Worm (Caenorhabditis elegans) whole organism, young adult: ENCODE measurements around the gene C02E7.8.

Source experiments
- B0336.3 ChIP-seq: fragments of 200-800 bp; sonication (Bioruptor generic); IDR thresholded peaks from 2 replicates; pipeline ENCODE4 v1.3.6; 2022; ENCODE audit warnings: missing genetic modification characterization, missing compliant biosample characterization
- D2030.7 ChIP-seq: fragments of 200-800 bp; sonication (Bioruptor generic); IDR thresholded peaks from 2 replicates; pipeline ENCODE4 v1.3.6; 2022; ENCODE audit warnings: missing genetic modification reagents, missing genetic modification characterization, missing compliant biosample characterization
- F23B12.7 ChIP-seq: sonication (generic microtip); optimal IDR thresholded peaks from 2 replicates; lab custom pipeline; 2017; ENCODE audit warnings: missing genetic modification characterization, mild to moderate bottlenecking, missing compliant biosample characterization, antibody characterized with exemption, moderate library complexity; ENCODE audit not compliant: insufficient read depth
- F52B5.7 ChIP-seq: sonication (generic microtip); optimal IDR thresholded peaks from 2 replicates; lab custom pipeline; 2016; ENCODE audit warnings: mild to moderate bottlenecking, missing genetic modification characterization, missing compliant biosample characterization
- F55B11.4 ChIP-seq: sonication (generic microtip); optimal IDR thresholded peaks from 2 replicates; lab custom pipeline; 2016; ENCODE audit warnings: missing compliant biosample characterization, missing genetic modification characterization, borderline replicate concordance; ENCODE audit not compliant: insufficient read depth
- K11D2.4 ChIP-seq: fragments of 200-800 bp; sonication (Bioruptor generic); IDR thresholded peaks from 2 replicates; pipeline ENCODE4 v1.3.6; 2022; ENCODE audit warnings: missing genetic modification reagents, missing genetic modification characterization, missing compliant biosample characterization
- Y56A3A.18 ChIP-seq: fragments of 200-800 bp; sonication (Bioruptor generic); IDR thresholded peaks from 2 replicates; pipeline ENCODE4 v1.3.6; 2022; ENCODE audit warnings: missing genetic modification reagents, missing genetic modification characterization, missing compliant biosample characterization
- Y79H2A.3 ChIP-seq: fragments of 200-800 bp; sonication (Bioruptor generic); conservative IDR thresholded peaks from 2 replicates; pipeline ENCODE4 v1.3.6; 2022; ENCODE audit warnings: missing genetic modification reagents, missing genetic modification characterization, missing compliant biosample characterization
- Y95B8A.8 ChIP-seq: fragments of 200-800 bp; sonication (Bioruptor generic); IDR thresholded peaks from 2 replicates; pipeline ENCODE4 v1.3.6; 2022; ENCODE audit warnings: missing genetic modification reagents, missing genetic modification characterization, missing compliant biosample characterization
- ama-1 ChIP-seq, 3 experiments: fragments of 150-350 bp in 1 of 3; sonication (generic microtip) in 2 of 3; optimal IDR thresholded peaks; 2 replicates each; lab custom pipeline; 2014 to 2018; ENCODE audit warnings: missing biosample characterization in 2 of 3, missing genetic modification characterization in 2 of 3, missing genetic modification reagents in 2 of 3
- aptf-2 ChIP-seq: fragments of 200-800 bp; sonication (Bioruptor generic); conservative IDR thresholded peaks from 2 replicates; pipeline ENCODE4 v1.3.6; 2022; ENCODE audit warnings: missing genetic modification reagents, missing genetic modification characterization, missing compliant biosample characterization
- atf-7 ChIP-seq: sonication (generic microtip); optimal IDR thresholded peaks from 2 replicates; lab custom pipeline; 2017; ENCODE audit warnings: mild to moderate bottlenecking, missing genetic modification characterization, missing compliant biosample characterization
- attf-5 ChIP-seq: fragments of 200-800 bp; sonication (Bioruptor generic); optimal IDR thresholded peaks from 2 replicates; lab custom pipeline; 2018; ENCODE audit warnings: mild to moderate bottlenecking, missing genetic modification characterization, missing compliant biosample characterization
- attf-6 ChIP-seq: fragments of 200-800 bp; sonication (Bioruptor generic); IDR thresholded peaks from 2 replicates; pipeline ENCODE4 v1.3.6; 2022; ENCODE audit warnings: missing genetic modification reagents, missing genetic modification characterization, missing compliant biosample characterization
- bed-2 ChIP-seq: fragments of 200-800 bp; sonication (Bioruptor generic); IDR thresholded peaks from 2 replicates; pipeline ENCODE4 v1.3.6; 2022; ENCODE audit warnings: missing genetic modification reagents, missing genetic modification characterization, missing compliant biosample characterization
- cebp-2 ChIP-seq: fragments of 200-800 bp; sonication (Bioruptor generic); IDR thresholded peaks from 2 replicates; pipeline ENCODE4 v1.3.6; 2022; ENCODE audit warnings: missing genetic modification characterization, missing compliant biosample characterization
- ceh-27 ChIP-seq: fragments of 200-800 bp; sonication (Bioruptor generic); optimal IDR thresholded peaks from 2 replicates; lab custom pipeline; 2018; ENCODE audit warnings: mild to moderate bottlenecking, missing genetic modification characterization, moderate library complexity, missing compliant biosample characterization
- ceh-40 ChIP-seq: fragments of 200-800 bp; sonication (Bioruptor generic); IDR thresholded peaks from 2 replicates; pipeline ENCODE4 v1.3.6; 2022; ENCODE audit warnings: missing genetic modification characterization, missing compliant biosample characterization
- die-1 ChIP-seq: sonication (generic microtip); optimal IDR thresholded peaks from 2 replicates; lab custom pipeline; 2016; ENCODE audit warnings: missing genotype, mild to moderate bottlenecking, missing genetic modification characterization, missing compliant biosample characterization
- dpff-1 ChIP-seq: sonication (generic microtip); optimal IDR thresholded peaks from 2 replicates; lab custom pipeline; 2017; ENCODE audit warnings: mild to moderate bottlenecking, missing genetic modification characterization, missing compliant biosample characterization
- dpl-1 ChIP-seq: fragments of 150-350 bp; optimal IDR thresholded peaks from 2 replicates; lab custom pipeline; 2014; ENCODE audit warnings: missing biosample characterization, missing genetic modification reagents, missing genetic modification characterization
- egl-44 ChIP-seq: fragments of 200-800 bp; sonication (Bioruptor generic); IDR thresholded peaks from 2 replicates; pipeline ENCODE4 v1.3.6; 2022; ENCODE audit warnings: missing genetic modification reagents, missing genetic modification characterization, missing compliant biosample characterization
- egrh-3 ChIP-seq: fragments of 200-800 bp; sonication (Bioruptor generic); IDR thresholded peaks from 2 replicates; pipeline ENCODE4 v1.3.6; 2022; ENCODE audit warnings: missing genetic modification reagents, missing genetic modification characterization, missing compliant biosample characterization
- hsf-1 ChIP-seq: fragments of 200-800 bp; sonication (Bioruptor generic); IDR thresholded peaks from 2 replicates; pipeline ENCODE4 v1.3.6; 2022; ENCODE audit warnings: missing genetic modification reagents, missing genetic modification characterization, missing compliant biosample characterization
- let-526 ChIP-seq: fragments of 200-800 bp; sonication (Bioruptor generic); IDR thresholded peaks from 2 replicates; pipeline ENCODE4 v1.3.6; 2022; ENCODE audit warnings: missing genetic modification reagents, missing genetic modification characterization, missing compliant biosample characterization
- lin-26 ChIP-seq: fragments of 200-800 bp; sonication (Bioruptor generic); IDR thresholded peaks from 2 replicates; pipeline ENCODE4 v1.3.6; 2022; ENCODE audit warnings: missing genetic modification reagents, missing genetic modification characterization, missing compliant biosample characterization
- lin-54 ChIP-seq: fragments of 200-800 bp; sonication (Bioruptor generic); optimal IDR thresholded peaks from 2 replicates; lab custom pipeline; 2018; ENCODE audit warnings: mild to moderate bottlenecking, missing genetic modification characterization, missing compliant biosample characterization
- lir-1 ChIP-seq: fragments of 200-800 bp; sonication (Bioruptor generic); conservative IDR thresholded peaks from 2 replicates; pipeline ENCODE4 v1.3.6; 2022; ENCODE audit warnings: missing genetic modification reagents, missing genetic modification characterization, missing compliant biosample characterization
- lsl-1 ChIP-seq: fragments of 200-800 bp; sonication (Bioruptor generic); optimal IDR thresholded peaks from 2 replicates; lab custom pipeline; 2018; ENCODE audit warnings: mild to moderate bottlenecking, missing genetic modification characterization, moderate library complexity, missing compliant biosample characterization
- madf-10 ChIP-seq: sonication (generic microtip); optimal IDR thresholded peaks from 2 replicates; lab custom pipeline; 2016; ENCODE audit warnings: mild to moderate bottlenecking, missing genetic modification characterization, missing compliant biosample characterization
- madf-3 ChIP-seq: fragments of 200-800 bp; sonication (Bioruptor generic); IDR thresholded peaks from 2 replicates; pipeline ENCODE4 v1.3.6; 2022; ENCODE audit warnings: missing genetic modification reagents, missing genetic modification characterization, missing compliant biosample characterization
- mcd-1 ChIP-seq: fragments of 200-800 bp; sonication (Bioruptor generic); IDR thresholded peaks from 2 replicates; pipeline ENCODE4 v1.3.6; 2022; ENCODE audit warnings: missing genetic modification reagents, missing genetic modification characterization, missing compliant biosample characterization
- nfya-1 ChIP-seq: sonication (generic microtip); optimal IDR thresholded peaks from 2 replicates; lab custom pipeline; 2017; ENCODE audit warnings: antibody characterized with exemption, missing compliant biosample characterization, missing genetic modification characterization, borderline replicate concordance; ENCODE audit not compliant: insufficient read depth
- nfya-2 ChIP-seq: fragments of 200-800 bp; sonication (Bioruptor generic); IDR thresholded peaks from 2 replicates; pipeline ENCODE4 v1.3.6; 2022; ENCODE audit warnings: missing genetic modification reagents, missing genetic modification characterization, missing compliant biosample characterization
- nfyb-1 ChIP-seq: fragments of 200-800 bp; sonication (Bioruptor generic); IDR thresholded peaks from 2 replicates; pipeline ENCODE4 v1.3.6; 2022; ENCODE audit warnings: missing genetic modification reagents, missing genetic modification characterization, missing compliant biosample characterization
- nhr-90 ChIP-seq: sonication (generic microtip); optimal IDR thresholded peaks from 2 replicates; lab custom pipeline; 2016; ENCODE audit warnings: missing genotype, mild to moderate bottlenecking, missing genetic modification characterization, missing compliant biosample characterization
- rec-8 ChIP-seq, 2 experiments: sonication (generic microtip); optimal IDR thresholded peaks; 2 replicates each; lab custom pipeline; 2016; ENCODE audit warnings: mild to moderate bottlenecking in 2 of 2, missing genetic modification characterization in 2 of 2, missing genetic modification reagents in 2 of 2, missing genotype in 2 of 2, missing biosample characterization in 1 of 2, missing compliant biosample characterization in 1 of 2, moderate library complexity in 1 of 2
- snpc-1.1 ChIP-seq: sonication (generic microtip); optimal IDR thresholded peaks from 2 replicates; lab custom pipeline; 2017; ENCODE audit warnings: missing genetic modification characterization, mild to moderate bottlenecking, missing compliant biosample characterization, antibody characterized with exemption, moderate library complexity, missing genotype, missing genetic modification reagents; ENCODE audit not compliant: insufficient read depth
- snpc-1.3 ChIP-seq: sonication (generic microtip); optimal IDR thresholded peaks from 2 replicates; lab custom pipeline; 2017; ENCODE audit warnings: missing genetic modification characterization, mild to moderate bottlenecking, missing compliant biosample characterization, antibody characterized with exemption, moderate library complexity, missing genotype, missing genetic modification reagents; ENCODE audit not compliant: insufficient read depth
- snpc-3.4 ChIP-seq: sonication (generic microtip); optimal IDR thresholded peaks from 2 replicates; lab custom pipeline; 2017; ENCODE audit warnings: missing genetic modification characterization, mild to moderate bottlenecking, missing compliant biosample characterization, antibody characterized with exemption, moderate library complexity, missing genotype, missing genetic modification reagents
- sptf-2 ChIP-seq: fragments of 200-800 bp; sonication (Bioruptor generic); optimal IDR thresholded peaks from 2 replicates; lab custom pipeline; 2018; ENCODE audit warnings: mild to moderate bottlenecking, missing genetic modification characterization, missing compliant biosample characterization
- zfh-2 ChIP-seq: fragments of 200-800 bp; sonication (Bioruptor generic); conservative IDR thresholded peaks from 2 replicates; pipeline ENCODE4 v1.3.6; 2022; ENCODE audit warnings: missing genetic modification reagents, missing genetic modification characterization, missing compliant biosample characterization
- zim-3 ChIP-seq: sonication (generic microtip); optimal IDR thresholded peaks from 2 replicates; lab custom pipeline; 2017; ENCODE audit warnings: mild to moderate bottlenecking, missing genetic modification characterization, moderate library complexity, missing compliant biosample characterization
- ztf-22 ChIP-seq: fragments of 200-800 bp; sonication (Bioruptor generic); optimal IDR thresholded peaks from 2 replicates; lab custom pipeline; 2018; ENCODE audit warnings: mild to moderate bottlenecking, missing genetic modification characterization, moderate library complexity, missing compliant biosample characterization
- ztf-25 ChIP-seq: fragments of 200-800 bp; sonication (Bioruptor generic); IDR thresholded peaks from 2 replicates; pipeline ENCODE4 v1.3.6; 2022; ENCODE audit warnings: missing genetic modification reagents, missing genetic modification characterization, missing compliant biosample characterization

Gene C02E7.8

ce11 chrV:4891305-4891704, 29.3 kb downstream of the C02E7.8 start (continued):
- no peak for TF ChIP-seq bed-2 (GFP tag; lab: Robert Waterston, UW)
- TF ChIP-seq sptf-2 (GFP tag; lab: Kevin White, UChicago), result no peak
- no peak for TF ChIP-seq F23B12.7 (tag; lab: Kevin White, UChicago)
- TF ChIP-seq lin-54 (GFP tag; lab: Kevin White, UChicago), result peak; percentile 25
- no peak for TF ChIP-seq snpc-1.1 (tag; lab: Kevin White, UChicago)
- TF ChIP-seq Y56A3A.18, result 0 out of 2 replicates have a peak, but pooled peaks have one; percentile 6
- no peak for TF ChIP-seq rec-8 (tag; optimal IDR thresholded peaks at IDR 0.05; lab: Kevin White, UChicago)
- no peak for TF ChIP-seq nfya-2 (GFP tag; lab: Robert Waterston, UW)
- TF ChIP-seq atf-7 (tag; lab: Kevin White, UChicago), result no peak
- TF ChIP-seq K11D2.4, result no peak
- peak; percentile 51 for TF ChIP-seq snpc-3.4 (tag; lab: Kevin White, UChicago)
- peak; percentile 16 for TF ChIP-seq die-1 (tag; lab: Kevin White, UChicago)
- TF ChIP-seq egl-44 (GFP tag; lab: Robert Waterston, UW), result no peak
- TF ChIP-seq nfya-1 (tag; lab: Kevin White, UChicago), result no peak
- TF ChIP-seq ama-1 (optimal IDR thresholded peaks at IDR 0.05; lab: Kevin White, UChicago), result no peak
- no peak for TF ChIP-seq ama-1 (GFP tag; optimal IDR thresholded peaks at IDR 0.05; lab: Kevin White, UChicago)
- TF ChIP-seq lsl-1 (GFP tag; lab: Kevin White, UChicago), result peak; percentile 57
- 0 out of 2 replicates have a peak, but pooled peaks have one; percentile 15 for TF ChIP-seq mcd-1 (GFP tag; lab: Robert Waterston, UW)
- no peak for TF ChIP-seq ceh-27 (GFP tag; lab: Kevin White, UChicago)
- no peak for TF ChIP-seq attf-5
- TF ChIP-seq madf-10 (tag; lab: Kevin White, UChicago), result no peak
- TF ChIP-seq hsf-1, result peak; percentile 77
- no peak for TF ChIP-seq ztf-22 (GFP tag; lab: Kevin White, UChicago)
- 0 out of 2 replicates have a peak, but pooled peaks have one; percentile 74 for TF ChIP-seq cebp-2 (GFP tag; lab: Robert Waterston, UW)
- no peak for TF ChIP-seq nhr-90 (tag; lab: Kevin White, UChicago)
- peak; percentile 45 for TF ChIP-seq snpc-1.3 (tag; lab: Kevin White, UChicago)
- peak; percentile 81 for TF ChIP-seq madf-3 (GFP tag; lab: Robert Waterston, UW)
- TF ChIP-seq dpff-1, result no peak
- no peak for TF ChIP-seq aptf-2 (GFP tag; lab: Robert Waterston, UW)
- TF ChIP-seq let-526 (GFP tag; lab: Robert Waterston, UW), result no peak
- no peak for TF ChIP-seq ceh-40 (GFP tag; lab: Robert Waterston, UW)
- no peak for TF ChIP-seq dpl-1

ce11 chrV:4890781-4891180, 29.8 kb downstream of the C02E7.8 start:
- TF ChIP-seq zim-3 (no peak), zfh-2 (GFP tag; lab: Robert Waterston, UW) (peak; percentile 81), egrh-3 (GFP tag; lab: Robert Waterston, UW) (peak; percentile 70; the same call in 1 of the 2 replicates)

- TF ChIP-seq B0336.3 (GFP tag; lab: Robert Waterston, UW), result peak; percentile 63; the same call in 1 of the 2 replicates
- peak; percentile 98 for TF ChIP-seq D2030.7 (GFP tag; lab: Robert Waterston, UW)
- peak; percentile 59; the same call in 1 of the 2 replicates for TF ChIP-seq nfyb-1
- peak; percentile 21; the same call in 1 of the 2 replicates for TF ChIP-seq lin-26 (GFP tag; lab: Robert Waterston, UW)
- TF ChIP-seq F52B5.7 (tag; lab: Kevin White, UChicago), result no peak
- TF ChIP-seq attf-6 (GFP tag; lab: Robert Waterston, UW), result peak; percentile 41; the same call in 1 of the 2 replicates
- TF ChIP-seq Y95B8A.8, result peak; percentile 93
- TF ChIP-seq F55B11.4 (tag; lab: Kevin White, UChicago), result no peak
- peak; percentile 71; the same call in 1 of the 2 replicates for TF ChIP-seq lir-1 (GFP tag; lab: Robert Waterston, UW)
- peak; percentile 86; the same call in 1 of the 2 replicates for TF ChIP-seq Y79H2A.3 (GFP tag; lab: Robert Waterston, UW)
- TF ChIP-seq ztf-25, result 0 out of 2 replicates have a peak, but pooled peaks have one; percentile 69
Measured at ce11 chrV:4889976-4890479, 30.6 kb downstream of the C02E7.8 start, which contains the start of gene T19H12.2. Gene T19H12.2 (plus strand): TSS chrV:4890429.
